Worm (Caenorhabditis elegans) whole organism, L4 larva: Measurements from ENCODE around the gene F39G3.4.

Experiments used
- F44E2.7 ChIP-seq: fragments of 200-800 bp; sonication (Bioruptor generic); IDR thresholded peaks from 2 replicates; pipeline ENCODE4 v2.1.2; 2022; ENCODE audit warnings: missing genetic modification characterization, missing compliant biosample characterization
- nhr-76 ChIP-seq: fragments of 150-350 bp; optimal IDR thresholded peaks from 2 replicates; lab custom pipeline; 2014; ENCODE audit warnings: missing biosample characterization, missing genetic modification characterization
- nhr-77 ChIP-seq: fragments of 150-350 bp; optimal IDR thresholded peaks from 2 replicates; lab custom pipeline; 2014; ENCODE audit warnings: missing biosample characterization, missing genetic modification characterization
- tra-1 ChIP-seq: fragments of 200-800 bp; sonication (Bioruptor generic); IDR thresholded peaks from 2 replicates; pipeline ENCODE4 v1.3.6; 2022; ENCODE audit warnings: missing genetic modification reagents, missing genetic modification characterization, missing compliant biosample characterization
- ztf-11 ChIP-seq: fragments of 150-350 bp; optimal IDR thresholded peaks from 2 replicates; lab custom pipeline; 2014; ENCODE audit warnings: missing biosample characterization, missing genetic modification characterization

DNA sequence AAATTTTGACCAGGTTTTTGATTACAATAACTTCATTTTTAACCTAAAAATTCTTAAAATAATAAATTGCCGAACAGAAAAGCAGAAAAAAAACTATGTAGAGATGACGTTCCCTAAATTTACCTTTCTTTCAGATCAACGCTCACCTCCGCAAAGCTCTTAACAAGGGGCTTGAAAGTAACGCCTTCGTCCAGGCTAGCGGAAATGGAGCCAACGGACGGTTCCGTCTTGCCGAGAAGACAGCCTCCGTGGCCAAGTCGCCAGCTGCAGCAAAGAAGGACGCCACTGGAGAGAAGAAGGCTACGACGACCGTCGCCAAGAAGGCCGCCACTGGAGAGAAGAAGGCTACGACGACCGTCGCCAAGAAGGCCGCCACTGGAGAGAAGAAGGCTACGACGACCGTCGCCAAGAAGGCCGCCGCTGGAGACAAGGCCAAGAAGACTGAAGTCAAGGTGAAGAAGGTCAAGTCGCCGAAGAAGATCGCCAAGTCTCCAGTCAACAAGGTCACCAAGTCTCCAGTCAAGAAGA is 30.2 kb downstream of the F39G3.4 start:
- TF ChIP-seq ztf-11 (tag; lab: Kevin White, UChicago) (no peak), tra-1 (GFP tag; lab: Robert Waterston, UW) (no peak), nhr-76 (tag; lab: Kevin White, UChicago) (no peak), nhr-77 (tag; lab: Kevin White, UChicago) (no peak), F44E2.7 (GFP tag; lab: Robert Waterston, UW) (no peak)
